ENCODE assay signal across 4 fruit fly cellular contexts in the genomic region with DNA sequence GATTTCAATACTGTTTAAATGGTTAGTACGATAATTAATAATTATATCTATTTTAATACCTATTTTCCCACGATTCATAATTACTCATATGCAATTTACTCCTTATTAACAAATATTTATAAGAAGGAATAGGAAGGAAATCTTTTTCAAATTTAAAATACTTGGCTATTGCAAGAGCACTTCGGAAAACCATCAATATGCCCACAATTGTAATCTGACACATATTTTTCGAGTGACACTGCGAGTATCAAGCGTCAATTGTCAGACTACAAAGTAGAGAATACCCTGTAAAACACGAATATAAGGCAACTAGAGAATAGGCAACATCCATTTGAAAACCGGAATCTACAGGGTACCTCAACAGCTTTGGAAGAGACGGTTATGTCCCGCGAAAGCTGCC.
A peak's percentile ranks its signal among the peaks of the same experiment; 100 is the strongest.
TF ChIP-seq lines count a peak whose summit lies in the region.

No protein-coding gene starts in this region.

- TF ChIP-seq CTCF in whole organism, embryonic (GFP tag; optimal IDR thresholded peaks at IDR 0.05; lab: Kevin White, UChicago), result no peak

TF ChIP-seq in whole organism, adult, 20 proteins besides CTCF, POLR2A, EP300 and RAD21:
- TF ChIP-seq CG7045 (GFP tag; optimal IDR thresholded peaks at IDR 0.05; lab: Kevin White, UChicago) (peak; percentile 65), cnc (optimal IDR thresholded peaks at IDR 0.05; lab: Kevin White, UChicago) (no peak), CG7101 (tag; optimal IDR thresholded peaks at IDR 0.05; lab: Kevin White, UChicago) (peak; percentile 2), toe (GFP tag; optimal IDR thresholded peaks at IDR 0.05; lab: Kevin White, UChicago) (peak; percentile 32), Crg-1 (GFP tag; optimal IDR thresholded peaks at IDR 0.05; lab: Kevin White, UChicago) (no peak), CG12768 (GFP tag; optimal IDR thresholded peaks at IDR 0.05; lab: Kevin White, UChicago) (peak; percentile 50), CG33017 (tag; optimal IDR thresholded peaks at IDR 0.05; lab: Kevin White, UChicago) (peak; percentile 34), CG5204 (GFP tag; optimal IDR thresholded peaks at IDR 0.05; lab: Kevin White, UChicago) (peak; percentile 63)
TF ChIP-seq in whole organism, adult: peak in this region for 6.

TF ChIP-seq in whole organism, embryonic, 481 proteins besides CTCF, POLR2A, EP300 and RAD21 (continues in another document):
- no peak for TF ChIP-seq Dref (GFP tag; IDR thresholded peaks at IDR 0.05; lab: Robert Waterston, UW)
- TF ChIP-seq peb (GFP tag; IDR thresholded peaks at IDR 0.05; lab: Robert Waterston, UW), result no peak
- TF ChIP-seq Lhr (GFP tag; optimal IDR thresholded peaks at IDR 0.05; lab: Kevin White, UChicago), result no peak
- TF ChIP-seq fd102C (GFP tag; optimal IDR thresholded peaks at IDR 0.05; lab: Kevin White, UChicago), result no peak
- no peak for TF ChIP-seq Gsc (GFP tag; IDR thresholded peaks at IDR 0.05; lab: Robert Waterston, UW)
- TF ChIP-seq CG11695 (GFP tag; IDR thresholded peaks at IDR 0.05; lab: Robert Waterston, UW), result no peak
- no peak for TF ChIP-seq CG17802 (tag; optimal IDR thresholded peaks at IDR 0.05; lab: Kevin White, UChicago)
- TF ChIP-seq Rfx (GFP tag; IDR thresholded peaks at IDR 0.05; lab: Robert Waterston, UW), result peak; percentile 42; the same call in 1 of the 2 replicates
- TF ChIP-seq NfI (GFP tag; optimal IDR thresholded peaks at IDR 0.05; lab: Kevin White, UChicago), result peak; percentile 19
- TF ChIP-seq sens-2 (GFP tag; IDR thresholded peaks at IDR 0.05; lab: Robert Waterston, UW), result no peak
- TF ChIP-seq CG10462 (GFP tag; optimal IDR thresholded peaks at IDR 0.05; lab: Kevin White, UChicago), result no peak
- no peak for TF ChIP-seq CG13296 (GFP tag; optimal IDR thresholded peaks at IDR 0.05; lab: Kevin White, UChicago)
- no peak for TF ChIP-seq NC2α (GFP tag; optimal IDR thresholded peaks at IDR 0.05; lab: Kevin White, UChicago)
- no peak for TF ChIP-seq trh (GFP tag; optimal IDR thresholded peaks at IDR 0.05; lab: Kevin White, UChicago)
- TF ChIP-seq TFAM (GFP tag; optimal IDR thresholded peaks at IDR 0.05; lab: Kevin White, UChicago), result no peak
- no peak for TF ChIP-seq sens (GFP tag; lab: Kevin White, UChicago)
- no peak for TF ChIP-seq trem (tag; optimal IDR thresholded peaks at IDR 0.05; lab: Kevin White, UChicago)
- no peak for TF ChIP-seq CG18764 (GFP tag; optimal IDR thresholded peaks at IDR 0.05; lab: Kevin White, UChicago)
- no peak for TF ChIP-seq ken (GFP tag; IDR thresholded peaks at IDR 0.05; lab: Robert Waterston, UW)
- no peak for TF ChIP-seq Atf3 (GFP tag; optimal IDR thresholded peaks at IDR 0.05; lab: Kevin White, UChicago)
- TF ChIP-seq Chrac-16 (GFP tag; optimal IDR thresholded peaks at IDR 0.05; lab: Kevin White, UChicago), result no peak
- TF ChIP-seq Spps (tag; optimal IDR thresholded peaks at IDR 0.05; lab: Kevin White, UChicago), result no peak
- no peak for TF ChIP-seq bsh (GFP tag; optimal IDR thresholded peaks at IDR 0.05; lab: Kevin White, UChicago)
- TF ChIP-seq CG6765 (GFP tag; optimal IDR thresholded peaks at IDR 0.05; lab: Kevin White, UChicago), result no peak
- TF ChIP-seq da (GFP tag; optimal IDR thresholded peaks at IDR 0.05; lab: Kevin White, UChicago), result no peak
- TF ChIP-seq CG7556 (GFP tag; optimal IDR thresholded peaks at IDR 0.05; lab: Kevin White, UChicago), result peak; percentile 66
- no peak for TF ChIP-seq twi (tag; optimal IDR thresholded peaks at IDR 0.05; lab: Kevin White, UChicago)
- no peak for TF ChIP-seq ro (GFP tag; IDR thresholded peaks at IDR 0.05; lab: Robert Waterston, UW)

TF ChIP-seq in whole organism, prepupa, 60 proteins besides CTCF, POLR2A, EP300 and RAD21:
- TF ChIP-seq Eip78C (GFP tag; lab: Kevin White, UChicago), result peak; percentile 60
- TF ChIP-seq dsx (GFP tag; optimal IDR thresholded peaks at IDR 0.05; lab: Kevin White, UChicago; ENCODE audit: poor library complexity, severe bottlenecking), result no peak
- TF ChIP-seq CG32006 (GFP tag; optimal IDR thresholded peaks at IDR 0.05; lab: Kevin White, UChicago), result peak; percentile 49
- TF ChIP-seq CG4318 (GFP tag; optimal IDR thresholded peaks at IDR 0.05; lab: Kevin White, UChicago), result peak; percentile 0
- peak; percentile 17 for TF ChIP-seq OdsH (GFP tag; optimal IDR thresholded peaks at IDR 0.05; lab: Kevin White, UChicago)
- TF ChIP-seq Hr4 (GFP tag; optimal IDR thresholded peaks at IDR 0.05; lab: Kevin White, UChicago), result peak; percentile 3
- TF ChIP-seq svp (GFP tag; lab: Kevin White, UChicago), result peak; percentile 57
- no peak for TF ChIP-seq Eip93F (GFP tag; optimal IDR thresholded peaks at IDR 0.05; lab: Kevin White, UChicago)
- TF ChIP-seq CG15336 (GFP tag; IDR thresholded peaks at IDR 0.05; lab: Robert Waterston, UW), result peak; percentile 17; the same call in 1 of the 2 replicates
TF ChIP-seq in whole organism, prepupa: peak in this region for 7.

TF ChIP-seq in whole organism, pupa, 21 proteins besides CTCF, POLR2A, EP300 and RAD21:
- TF ChIP-seq CG14655 (GFP tag; optimal IDR thresholded peaks at IDR 0.05; lab: Kevin White, UChicago) (peak; percentile 4), CG10348 (GFP tag; IDR thresholded peaks at IDR 0.05; lab: Robert Waterston, UW) (no peak), CG8159 (tag; optimal IDR thresholded peaks at IDR 0.05; lab: Kevin White, UChicago) (peak; percentile 19)
